Worm (Caenorhabditis elegans): ENCODE results near the gene Y41C4A.6.

- TF ChIP-seq him-1 (tag; optimal IDR thresholded peaks at IDR 0.05) (no peak), dao-5 (tag; optimal IDR thresholded peaks at IDR 0.05) (no peak), W03F9.2 (tag; optimal IDR thresholded peaks at IDR 0.05) (no peak)
These were observed 35.7 kb downstream of the Y41C4A.6 start, which contains the start of gene Y41C4A.21 for ce11 chrIII:11732056-11732455.
